Fruit fly (Drosophila melanogaster): ENCODE data around the gene kto.

Gene kto

DNA sequence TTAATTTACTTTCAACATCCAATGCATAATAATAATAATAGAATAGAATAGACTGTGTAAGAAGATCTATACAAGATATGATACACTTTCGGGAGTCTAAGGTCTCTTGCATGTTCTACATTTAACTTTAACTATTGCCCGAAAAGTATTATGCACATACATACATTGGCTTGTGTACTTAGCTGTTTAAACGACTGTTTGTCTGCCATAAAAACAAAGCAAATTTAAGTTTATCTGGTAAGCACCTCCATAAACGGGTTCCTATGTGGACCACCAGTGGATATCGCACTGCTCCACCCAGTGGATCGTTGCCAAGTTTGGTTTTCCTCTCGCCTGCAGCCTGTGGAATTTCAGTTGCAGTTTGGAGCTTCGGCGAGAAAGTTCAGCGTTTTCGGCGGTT lies 10.5 kb downstream of the kto start (continued):
- TF ChIP-seq CG15514 (GFP tag; optimal IDR thresholded peaks at IDR 0.05) (peak; percentile 47), sug (tag; optimal IDR thresholded peaks at IDR 0.05) (peak; percentile 34), Hey (tag; optimal IDR thresholded peaks at IDR 0.05) (no peak), CG8924 (tag; optimal IDR thresholded peaks at IDR 0.05) (no peak), luna (GFP tag; optimal IDR thresholded peaks at IDR 0.05) (no peak), CG2712 (tag; optimal IDR thresholded peaks at IDR 0.05) (no peak)

DNA sequence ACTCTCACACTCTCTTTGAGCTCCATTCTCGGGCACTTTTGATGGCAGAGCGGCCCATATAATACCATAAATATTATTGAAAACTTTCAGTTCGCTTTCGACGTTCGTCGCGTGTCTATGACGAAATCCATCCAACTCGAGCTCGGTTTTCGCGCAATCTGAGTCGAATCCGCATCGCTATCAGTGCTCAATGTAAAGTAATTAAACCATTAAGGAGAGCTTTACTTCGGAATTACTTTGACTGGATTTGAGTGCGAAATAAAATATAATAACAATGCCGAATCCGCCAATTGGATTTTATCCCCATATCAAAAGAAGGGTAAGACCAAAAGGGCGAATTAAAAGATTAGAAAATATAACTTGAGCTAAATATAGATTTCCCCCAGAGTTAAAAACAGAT lies 11.7 kb downstream of the kto start:
- TF ChIP-seq CG18476 (GFP tag; optimal IDR thresholded peaks at IDR 0.05) (no peak), Bgb (GFP tag; IDR thresholded peaks at IDR 0.05; ENCODE audit: partially characterized antibody) (no peak), D (optimal IDR thresholded peaks at IDR 0.05) (no peak), D (GFP tag; optimal IDR thresholded peaks at IDR 0.05) (no peak), sens (GFP tag) (peak; percentile 31), CG2120 (GFP tag; optimal IDR thresholded peaks at IDR 0.05) (no peak), cwo (GFP tag; optimal IDR thresholded peaks at IDR 0.05) (no peak), Jarid2 (GFP tag; optimal IDR thresholded peaks at IDR 0.05) (no peak)

DNA sequence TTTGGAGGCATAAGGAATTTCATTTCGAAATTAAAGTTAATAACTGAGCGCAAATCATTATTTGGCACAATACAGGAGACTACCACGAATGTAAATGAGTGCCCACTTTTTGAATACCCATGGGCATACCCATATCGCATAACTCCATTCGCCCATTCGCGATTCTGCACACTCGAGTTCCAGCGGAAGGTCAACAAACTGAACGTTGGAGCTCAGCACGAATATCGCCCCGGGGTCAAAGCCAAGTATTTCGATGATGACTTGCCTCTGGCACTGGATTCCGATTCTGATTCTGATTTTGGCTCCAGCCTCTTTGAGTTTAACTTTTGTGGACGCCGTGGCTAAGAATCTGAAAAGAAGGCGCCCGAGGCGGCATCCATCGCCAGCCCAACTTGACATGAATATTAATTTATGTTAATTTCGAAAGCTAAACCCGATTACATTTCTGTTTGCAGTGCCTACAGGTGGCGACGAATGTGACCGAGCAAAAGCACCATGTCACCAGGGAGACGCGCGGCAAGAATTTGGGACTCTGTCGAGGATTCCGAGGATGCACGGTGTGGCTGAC lies 21.6 kb downstream of the kto start:
- TF ChIP-seq Taf1 (GFP tag; IDR thresholded peaks at IDR 0.05) (no peak), lilli (GFP tag; optimal IDR thresholded peaks at IDR 0.05) (no peak), CG9437 (GFP tag; optimal IDR thresholded peaks at IDR 0.05) (no peak), CG13894 (tag; optimal IDR thresholded peaks at IDR 0.05) (peak; percentile 18), Mad (GFP tag; optimal IDR thresholded peaks at IDR 0.05) (no peak), CG2129 (GFP tag; IDR thresholded peaks at IDR 0.05; ENCODE audit: partially characterized antibody) (no peak), CG14667 (GFP tag; IDR thresholded peaks at IDR 0.05) (no peak), vvl (GFP tag; IDR thresholded peaks at IDR 0.05) (peak; percentile 60; the same call in 1 of the 2 replicates), oc (tag; optimal IDR thresholded peaks at IDR 0.05) (no peak), Nf-YC (tag; optimal IDR thresholded peaks at IDR 0.05) (no peak), CG13296 (GFP tag; optimal IDR thresholded peaks at IDR 0.05) (no peak), kay (GFP tag; optimal IDR thresholded peaks at IDR 0.05) (no peak), so (GFP tag; IDR thresholded peaks at IDR 0.05) (no peak), Rfx (GFP tag; IDR thresholded peaks at IDR 0.05) (no peak), CG4617 (GFP tag; optimal IDR thresholded peaks at IDR 0.05; ENCODE audit: borderline replicate concordance) (no peak), C15 (GFP tag; IDR thresholded peaks at IDR 0.05) (no peak), Sox100B (GFP tag; optimal IDR thresholded peaks at IDR 0.05) (no peak), sens (GFP tag) (peak; percentile 52), CG10654 (GFP tag; optimal IDR thresholded peaks at IDR 0.05) (no peak), Med (GFP tag) (peak; percentile 69)

DNA sequence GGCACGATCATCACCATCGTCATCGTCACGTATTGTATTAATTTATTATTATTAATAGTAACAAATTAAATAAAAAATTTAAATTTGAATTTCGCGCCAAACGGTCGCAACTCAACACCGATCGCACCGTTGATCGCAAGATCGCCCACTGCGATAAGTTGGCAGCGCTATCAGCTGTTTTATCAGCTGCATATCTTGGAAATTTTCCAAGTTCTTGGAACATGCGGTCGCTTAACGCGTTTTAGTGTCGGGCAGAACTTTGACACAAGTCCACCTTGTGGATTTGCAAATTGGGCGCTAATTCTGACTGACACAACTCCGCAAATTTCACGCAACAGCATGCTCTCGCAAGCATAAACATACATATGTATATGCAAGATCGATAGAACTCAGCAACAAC lies 24.8 kb downstream of the kto start:
- TF ChIP-seq caup (GFP tag; optimal IDR thresholded peaks at IDR 0.05; ENCODE audit: severe bottlenecking) (peak; percentile 24), so (GFP tag; IDR thresholded peaks at IDR 0.05) (peak; percentile 35; the same call in 1 of the 3 replicates), zfh1 (GFP tag; IDR thresholded peaks at IDR 0.05) (no peak), sr (GFP tag; IDR thresholded peaks at IDR 0.05) (no peak), mld (GFP tag; IDR thresholded peaks at IDR 0.05; ENCODE audit: partially characterized antibody) (no peak), CG16863 (GFP tag; optimal IDR thresholded peaks at IDR 0.05) (no peak), slou (GFP tag; optimal IDR thresholded peaks at IDR 0.05) (no peak), bowl (GFP tag; IDR thresholded peaks at IDR 0.05) (no peak), Awh (GFP tag; IDR thresholded peaks at IDR 0.05) (no peak), sens-2 (GFP tag; IDR thresholded peaks at IDR 0.05) (no peak), unc-4 (GFP tag; IDR thresholded peaks at IDR 0.05; ENCODE audit: partially characterized antibody) (0 out of 2 replicates have a peak, but pooled peaks have one; percentile 23), CG11696 (GFP tag; IDR thresholded peaks at IDR 0.05) (no peak), HLH4C (GFP tag; IDR thresholded peaks at IDR 0.05; ENCODE audit: partially characterized antibody) (no peak), CG12104 (GFP tag; optimal IDR thresholded peaks at IDR 0.05) (no peak), CG43689 (GFP tag; IDR thresholded peaks at IDR 0.05) (no peak), en (GFP tag; optimal IDR thresholded peaks at IDR 0.05) (no peak), lbe (GFP tag; optimal IDR thresholded peaks at IDR 0.05) (no peak)

Data from whole organism, embryonic.